Fruit fly (Drosophila melanogaster) whole organism, embryonic: ENCODE measurements around the gene Gycalpha99B.

Experiments used
- Aef1 ChIP-seq: fragments of 200-800 bp; sonication (Bioruptor generic); IDR thresholded peaks from 3 replicates; pipeline ENCODE4 v1.3.6; 2022; ENCODE audit warnings: missing biosample characterization, missing genetic modification characterization
- Bteb2 ChIP-seq: fragments of 200-800 bp; sonication (Bioruptor generic); optimal IDR thresholded peaks from 2 replicates; lab custom pipeline; 2016; ENCODE audit warnings: missing biosample characterization, missing genetic modification characterization
- CG10209 ChIP-seq: fragments of 200-800 bp; sonication (Bioruptor generic); optimal IDR thresholded peaks from 3 replicates; lab custom pipeline; 2017; ENCODE audit warnings: missing biosample characterization, mild to moderate bottlenecking, missing genetic modification characterization, missing genetic modification reagents
- CG11247 ChIP-seq: fragments of 200-800 bp; sonication (Bioruptor generic); IDR thresholded peaks from 2 replicates; pipeline ENCODE4 v1.3.6; 2022; ENCODE audit warnings: missing biosample characterization, missing genetic modification characterization
- CG12104 ChIP-seq: fragments of 200-800 bp; sonication (Bioruptor generic); optimal IDR thresholded peaks from 3 replicates; lab custom pipeline; 2016; ENCODE audit warnings: missing biosample characterization, missing genetic modification characterization
- CG12155 ChIP-seq: fragments of 200-800 bp; sonication (Bioruptor generic); optimal IDR thresholded peaks from 3 replicates; lab custom pipeline; 2016; ENCODE audit warnings: missing biosample characterization, missing genetic modification characterization
- CG12236 ChIP-seq: fragments of 200-800 bp; sonication (Bioruptor generic); optimal IDR thresholded peaks from 2 replicates; lab custom pipeline; 2016; ENCODE audit warnings: missing biosample characterization, missing genetic modification characterization
- CG12391 ChIP-seq: fragments of 200-800 bp; sonication (Bioruptor generic); optimal IDR thresholded peaks from 3 replicates; lab custom pipeline; 2018; ENCODE audit warnings: missing biosample characterization, mild to moderate bottlenecking, missing genetic modification characterization, moderate library complexity
- CG12744 ChIP-seq: fragments of 200-800 bp; sonication (Bioruptor generic); optimal IDR thresholded peaks from 2 replicates; lab custom pipeline; 2016; ENCODE audit warnings: missing biosample characterization, missing genetic modification characterization
- CG13287 ChIP-seq: fragments of 200-800 bp; sonication (Bioruptor generic); IDR thresholded peaks from 2 replicates; pipeline ENCODE4 v1.3.6; 2022; ENCODE audit warnings: missing biosample characterization, missing genetic modification characterization; ENCODE audit not compliant: partially characterized antibody
- CG13296 ChIP-seq: fragments of 200-800 bp; sonication (Bioruptor generic); optimal IDR thresholded peaks from 3 replicates; lab custom pipeline; 2018; ENCODE audit warnings: missing biosample characterization, mild to moderate bottlenecking, missing genetic modification characterization
- CG14441 ChIP-seq: fragments of 200-800 bp; sonication (Bioruptor generic); IDR thresholded peaks from 2 replicates; pipeline ENCODE4 v1.3.6; 2022; ENCODE audit warnings: missing biosample characterization, missing genetic modification characterization
- CG1602 ChIP-seq: fragments of 200-800 bp; sonication (Bioruptor generic); optimal IDR thresholded peaks from 3 replicates; lab custom pipeline; 2016; ENCODE audit warnings: missing biosample characterization, missing genetic modification characterization
- CG17829 ChIP-seq: fragments of 200-800 bp; optimal IDR thresholded peaks from 2 replicates; lab custom pipeline; 2019; ENCODE audit warnings: missing biosample characterization, mild to moderate bottlenecking, missing genetic modification characterization, moderate library complexity
- CG18262 ChIP-seq: fragments of 200-800 bp; optimal IDR thresholded peaks from 3 replicates; lab custom pipeline; 2019; ENCODE audit warnings: missing biosample characterization, mild to moderate bottlenecking, missing genetic modification characterization, moderate library complexity
- CG2199 ChIP-seq: fragments of 200-800 bp; sonication (Bioruptor generic); IDR thresholded peaks from 3 replicates; pipeline ENCODE4 v1.3.6; 2022; ENCODE audit warnings: missing biosample characterization, missing genetic modification characterization
- CG4360 ChIP-seq: fragments of 200-800 bp; sonication (Bioruptor generic); IDR thresholded peaks from 2 replicates; pipeline ENCODE4 v1.3.6; 2022; ENCODE audit warnings: missing biosample characterization, missing genetic modification characterization
- CG43689 ChIP-seq: fragments of 200-800 bp; sonication (Bioruptor generic); IDR thresholded peaks from 2 replicates; pipeline ENCODE4 v1.3.6; 2022; ENCODE audit warnings: missing biosample characterization, missing genetic modification characterization
- CG4820 ChIP-seq: fragments of 200-800 bp; sonication (Bioruptor generic); optimal IDR thresholded peaks from 3 replicates; lab custom pipeline; 2016; ENCODE audit warnings: missing biosample characterization, missing genetic modification characterization
- CG5180 ChIP-seq: fragments of 200-800 bp; sonication (Bioruptor generic); optimal IDR thresholded peaks from 3 replicates; lab custom pipeline; 2017; ENCODE audit warnings: missing biosample characterization, missing genetic modification characterization, mild to moderate bottlenecking, moderate library complexity, missing genetic modification reagents
- CG7357 ChIP-seq: fragments of 200-800 bp; sonication (Bioruptor generic); IDR thresholded peaks from 3 replicates; pipeline ENCODE4 v1.3.6; 2022; ENCODE audit warnings: missing biosample characterization, missing genetic modification characterization
- CG7556 ChIP-seq: fragments of 200-800 bp; sonication (Bioruptor generic); optimal IDR thresholded peaks from 2 replicates; lab custom pipeline; 2017; ENCODE audit warnings: missing biosample characterization, mild to moderate bottlenecking, missing genetic modification characterization
- CG7839 ChIP-seq: fragments of 200-800 bp; sonication (Bioruptor generic); optimal IDR thresholded peaks from 3 replicates; lab custom pipeline; 2018; ENCODE audit warnings: missing biosample characterization, mild to moderate bottlenecking, missing genetic modification characterization, moderate library complexity
- Dip2 ChIP-seq: fragments of 200-800 bp; sonication (Bioruptor generic); IDR thresholded peaks from 2 replicates; pipeline ENCODE4 v1.3.6; 2022; ENCODE audit warnings: missing biosample characterization, missing genetic modification characterization
- Dip3 ChIP-seq: fragments of 200-800 bp; sonication (Bioruptor generic); optimal IDR thresholded peaks from 3 replicates; lab custom pipeline; 2016; ENCODE audit warnings: missing biosample characterization, missing genetic modification characterization
- Eip74EF ChIP-seq, 2 experiments: fragments of 200-800 bp in 1 of 2; fragments of >200 bp in 1 of 2; sonication (Bioruptor generic) in 1 of 2; optimal IDR thresholded peaks; 2 replicates each; lab custom pipeline; 2017 to 2019; ENCODE audit warnings: missing biosample characterization in 2 of 2, missing genetic modification characterization in 2 of 2, mild to moderate bottlenecking in 1 of 2, moderate library complexity in 1 of 2
- Gug ChIP-seq: fragments of 200-800 bp; sonication (Bioruptor generic); IDR thresholded peaks from 4 replicates; pipeline ENCODE4 v1.3.6; 2022; ENCODE audit warnings: missing biosample characterization, missing genetic modification characterization
- MESR4 ChIP-seq: fragments of 200-800 bp; sonication (Bioruptor generic); optimal IDR thresholded peaks from 2 replicates; lab custom pipeline; 2018; ENCODE audit warnings: missing biosample characterization, mild to moderate bottlenecking, missing genetic modification characterization, moderate library complexity
- Oaz ChIP-seq: fragments of 200-800 bp; sonication (Bioruptor generic); IDR thresholded peaks from 2 replicates; pipeline ENCODE4 v1.3.6; 2022; ENCODE audit warnings: missing biosample characterization, missing genetic modification characterization
- Ssrp ChIP-seq: fragments of 200-800 bp; sonication (Bioruptor generic); optimal IDR thresholded peaks from 2 replicates; lab custom pipeline; 2018; ENCODE audit warnings: missing biosample characterization, mild to moderate bottlenecking, missing genetic modification characterization, moderate library complexity
- abd-A ChIP-seq: fragments of 200-800 bp; sonication (Bioruptor generic); optimal IDR thresholded peaks from 3 replicates; lab custom pipeline; 2019; ENCODE audit warnings: missing biosample characterization, mild to moderate bottlenecking, missing genetic modification characterization, moderate library complexity
- ac ChIP-seq: fragments of 200-800 bp; sonication (Bioruptor generic); optimal IDR thresholded peaks from 3 replicates; lab custom pipeline; 2017; ENCODE audit warnings: missing biosample characterization, mild to moderate bottlenecking, missing genetic modification characterization
- amos ChIP-seq: fragments of 200-800 bp; sonication (Bioruptor generic); IDR thresholded peaks from 2 replicates; pipeline ENCODE4 v1.3.6; 2022; ENCODE audit warnings: missing biosample characterization, missing genetic modification characterization; ENCODE audit not compliant: partially characterized antibody
- ara ChIP-seq: fragments of 200-800 bp; sonication (Bioruptor generic); IDR thresholded peaks from 2 replicates; pipeline ENCODE4 v1.3.6; 2022; ENCODE audit warnings: missing biosample characterization, missing genetic modification characterization
- bbx ChIP-seq: fragments of 200-800 bp; sonication (Bioruptor generic); IDR thresholded peaks from 2 replicates; pipeline ENCODE4 v1.3.6; 2022; ENCODE audit warnings: missing biosample characterization, missing genetic modification characterization; ENCODE audit not compliant: partially characterized antibody
- bsh ChIP-seq, 2 experiments: fragments of 200-800 bp; sonication (Bioruptor generic); optimal IDR thresholded peaks; 2 replicates each; lab custom pipeline; 2017 to 2018; ENCODE audit warnings: mild to moderate bottlenecking in 2 of 2, missing biosample characterization in 2 of 2, missing genetic modification characterization in 2 of 2, moderate library complexity in 1 of 2
- caup ChIP-seq: fragments of 200-800 bp; sonication (Bioruptor generic); optimal IDR thresholded peaks from 3 replicates; lab custom pipeline; 2017; ENCODE audit warnings: missing biosample characterization, mild to moderate bottlenecking, missing genetic modification characterization, moderate library complexity; ENCODE audit not compliant: severe bottlenecking
- crp ChIP-seq, 2 experiments: fragments of 200-800 bp; sonication (Bioruptor generic); optimal IDR thresholded peaks; 2 replicates in 1 of 2; 3 replicates in 1 of 2; lab custom pipeline; 2017; ENCODE audit warnings: missing biosample characterization in 2 of 2, missing genetic modification characterization in 2 of 2, mild to moderate bottlenecking in 1 of 2, moderate library complexity in 1 of 2
- dan ChIP-seq: fragments of 200-800 bp; sonication (Bioruptor generic); IDR thresholded peaks from 2 replicates; pipeline ENCODE4 v1.3.6; 2022; ENCODE audit warnings: missing biosample characterization, missing genetic modification characterization
- dm ChIP-seq: fragments of 200-800 bp; sonication (Bioruptor generic); optimal IDR thresholded peaks from 3 replicates; lab custom pipeline; 2016; ENCODE audit warnings: missing biosample characterization, missing genetic modification characterization
- jing ChIP-seq: fragments of 200-800 bp; sonication (Bioruptor generic); optimal IDR thresholded peaks from 2 replicates; lab custom pipeline; 2018; ENCODE audit warnings: missing biosample characterization, mild to moderate bottlenecking, missing genetic modification characterization
- lmd ChIP-seq: fragments of 200-800 bp; sonication (Bioruptor generic); IDR thresholded peaks from 2 replicates; pipeline ENCODE4 v1.3.6; 2022; ENCODE audit warnings: missing biosample characterization, missing genetic modification characterization
- sens-2 ChIP-seq: fragments of 200-800 bp; sonication (Bioruptor generic); IDR thresholded peaks from 2 replicates; pipeline ENCODE4 v1.3.6; 2022; ENCODE audit warnings: missing biosample characterization, missing genetic modification characterization
- sisA ChIP-seq: fragments of 200-800 bp; sonication (Bioruptor generic); IDR thresholded peaks from 2 replicates; pipeline ENCODE4 v1.3.6; 2022; ENCODE audit warnings: missing biosample characterization, missing genetic modification characterization
- so ChIP-seq: fragments of 200-800 bp; sonication (Bioruptor generic); IDR thresholded peaks from 3 replicates; pipeline ENCODE4 v1.3.6; 2022; ENCODE audit warnings: missing biosample characterization, missing genetic modification characterization
- sob ChIP-seq: fragments of 200-800 bp; sonication (Bioruptor generic); IDR thresholded peaks from 2 replicates; pipeline ENCODE4 v1.3.6; 2022; ENCODE audit warnings: missing biosample characterization, missing genetic modification characterization
- tio ChIP-seq: fragments of 200-800 bp; sonication (Bioruptor generic); optimal IDR thresholded peaks from 2 replicates; lab custom pipeline; 2017; ENCODE audit warnings: missing biosample characterization, missing genetic modification characterization, inconsistent platforms
- tna ChIP-seq: fragments of 200-800 bp; sonication (Bioruptor generic); IDR thresholded peaks from 2 replicates; pipeline ENCODE4 v1.3.6; 2022; ENCODE audit warnings: missing biosample characterization, missing genetic modification characterization; ENCODE audit not compliant: partially characterized antibody
- usp ChIP-seq: fragments of >200 bp; optimal IDR thresholded peaks from 2 replicates; lab custom pipeline; 2017; ENCODE audit warnings: missing biosample characterization, missing genetic modification characterization
- wor ChIP-seq: fragments of 200-800 bp; sonication (Bioruptor generic); IDR thresholded peaks from 2 replicates; pipeline ENCODE4 v1.3.6; 2022; ENCODE audit warnings: missing biosample characterization, missing genetic modification characterization
- zf30C ChIP-seq: fragments of 200-800 bp; sonication (Bioruptor generic); optimal IDR thresholded peaks from 3 replicates; lab custom pipeline; 2018; ENCODE audit warnings: missing biosample characterization, mild to moderate bottlenecking, missing genetic modification characterization

Gene Gycalpha99B

DNA sequence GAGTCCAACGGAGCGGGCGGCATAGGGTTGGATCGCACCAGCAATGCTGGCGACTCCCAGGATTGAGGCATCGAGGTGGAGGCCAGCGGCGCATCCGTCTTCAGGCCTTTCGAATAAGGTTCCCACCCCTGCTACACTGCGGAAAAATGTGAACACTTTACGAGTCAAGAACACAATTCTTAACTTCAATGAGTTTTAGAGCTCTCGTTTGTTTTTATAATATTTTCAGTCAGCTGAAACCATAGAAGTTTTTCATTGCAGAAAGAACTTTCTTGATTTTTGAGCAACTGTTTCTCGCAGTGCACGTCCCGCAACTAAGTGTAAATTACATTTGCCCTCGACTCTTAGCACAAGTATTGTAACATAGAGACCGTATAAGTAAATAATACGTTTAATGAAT is 14.1 kb downstream of the Gycalpha99B start (continued):
- TF ChIP-seq jing (GFP tag; lab: Kevin White, UChicago) (no peak), bsh (GFP tag; optimal IDR thresholded peaks at IDR 0.05; lab: Kevin White, UChicago) (peak in 1 of 2 experiments; percentile 32), ara (GFP tag; lab: Robert Waterston, UW) (peak; percentile 38; the same call in 1 of the 2 replicates), CG12391 (tag; lab: Kevin White, UChicago) (peak; percentile 37), CG5180 (GFP tag; lab: Kevin White, UChicago) (no peak), Gug (no peak), zf30C (peak; percentile 9), CG7556 (no peak), caup (GFP tag; lab: Kevin White, UChicago) (no peak), CG10209 (GFP tag; lab: Kevin White, UChicago) (no peak), CG12236 (GFP tag; lab: Kevin White, UChicago) (no peak), Bteb2 (GFP tag; lab: Kevin White, UChicago) (no peak), CG11247 (GFP tag; lab: Robert Waterston, UW) (no peak), CG12744 (GFP tag; lab: Kevin White, UChicago) (no peak), ac (GFP tag; lab: Kevin White, UChicago) (peak; percentile 16), Dip2 (GFP tag; lab: Robert Waterston, UW) (no peak), CG17829 (tag; lab: Kevin White, UChicago) (peak; percentile 37), amos (no peak), CG12155 (GFP tag; lab: Kevin White, UChicago) (no peak), CG12104 (GFP tag; lab: Kevin White, UChicago) (no peak), CG4820 (peak; percentile 30), CG43689 (GFP tag; lab: Robert Waterston, UW) (no peak), usp (GFP tag; lab: Kevin White, UChicago) (no peak), Ssrp (tag; lab: Kevin White, UChicago) (peak; percentile 42), abd-A (tag; lab: Kevin White, UChicago) (no peak), sens-2 (GFP tag; lab: Robert Waterston, UW) (no peak), lmd (GFP tag; lab: Robert Waterston, UW) (peak; percentile 19; the same call in 1 of the 2 replicates), crp (GFP tag; optimal IDR thresholded peaks at IDR 0.05; lab: Kevin White, UChicago) (no peak), CG13287 (GFP tag; lab: Robert Waterston, UW) (no peak), Oaz (GFP tag; lab: Robert Waterston, UW) (no peak), dm (GFP tag; lab: Kevin White, UChicago) (no peak), CG13296 (GFP tag; lab: Kevin White, UChicago) (no peak), CG14441 (GFP tag; lab: Robert Waterston, UW) (no peak), sob (peak; percentile 9; the same call in 1 of the 2 replicates), MESR4 (no peak), dan (GFP tag; lab: Robert Waterston, UW) (peak; percentile 18; the same call in 1 of the 2 replicates), tna (GFP tag; lab: Robert Waterston, UW) (no peak), so (GFP tag; lab: Robert Waterston, UW) (no peak), sisA (GFP tag; lab: Robert Waterston, UW) (peak; percentile 34), CG1602 (peak; percentile 18), CG2199 (GFP tag; lab: Robert Waterston, UW) (no peak), CG18262 (tag; lab: Kevin White, UChicago) (peak; percentile 38), Aef1 (GFP tag; lab: Robert Waterston, UW) (no peak), CG7839 (tag; lab: Kevin White, UChicago) (peak; percentile 13), wor (GFP tag; lab: Robert Waterston, UW) (no peak), Eip74EF (GFP tag; optimal IDR thresholded peaks at IDR 0.05; lab: Kevin White, UChicago) (no peak), Dip3 (no peak), CG4360 (GFP tag; lab: Robert Waterston, UW) (0 out of 2 replicates have a peak, but pooled peaks have one; percentile 15), bbx (GFP tag; lab: Robert Waterston, UW) (no peak), tio (GFP tag; lab: Kevin White, UChicago) (no peak), CG7357 (GFP tag; lab: Robert Waterston, UW) (no peak)
